Worm (Caenorhabditis elegans) whole organism, mixed stage, embryonic: ENCODE data around the gene M04C3.2.
A peak's percentile ranks its signal among the peaks of the same experiment; 100 is the strongest.

Experiments used
- M03D4.4 ChIP-seq: sonication (generic microtip); optimal IDR thresholded peaks from 2 replicates; lab custom pipeline; 2017; ENCODE audit warnings: mild to moderate bottlenecking, missing genetic modification characterization, missing compliant biosample characterization
- bed-3 ChIP-seq: fragments of 200-800 bp; sonication (Bioruptor generic); optimal IDR thresholded peaks from 3 replicates; lab custom pipeline; 2018; ENCODE audit warnings: mild to moderate bottlenecking, missing genetic modification characterization, moderate library complexity, missing compliant biosample characterization
- ceh-39 ChIP-seq: fragments of 150-350 bp; optimal IDR thresholded peaks from 2 replicates; lab custom pipeline; 2014; ENCODE audit warnings: missing biosample characterization, missing genetic modification characterization
- ceh-43 ChIP-seq: fragments of 200-800 bp; sonication (Bioruptor generic); optimal IDR thresholded peaks from 2 replicates; lab custom pipeline; 2018; ENCODE audit warnings: mild to moderate bottlenecking, missing genetic modification characterization, moderate library complexity, missing compliant biosample characterization
- ceh-83 ChIP-seq: fragments of 200-800 bp; sonication (Bioruptor generic); optimal IDR thresholded peaks from 2 replicates; lab custom pipeline; 2018; ENCODE audit warnings: mild to moderate bottlenecking, missing genetic modification characterization, missing compliant biosample characterization
- cnd-1 ChIP-seq: fragments of 200-800 bp; sonication (Bioruptor generic); optimal IDR thresholded peaks from 2 replicates; lab custom pipeline; 2018; ENCODE audit warnings: mild to moderate bottlenecking, missing genetic modification characterization, missing compliant biosample characterization
- drap-1 ChIP-seq: fragments of 200-800 bp; sonication (Bioruptor generic); optimal IDR thresholded peaks from 3 replicates; lab custom pipeline; 2018; ENCODE audit warnings: mild to moderate bottlenecking, missing genetic modification characterization, missing compliant biosample characterization
- elt-1 ChIP-seq: sonication (generic microtip); optimal IDR thresholded peaks from 2 replicates; lab custom pipeline; 2017; ENCODE audit warnings: missing genetic modification characterization, mild to moderate bottlenecking, missing compliant biosample characterization, antibody characterized with exemption, moderate library complexity, borderline replicate concordance; ENCODE audit not compliant: insufficient read depth
- elt-3 ChIP-seq: fragments of 150-350 bp; optimal IDR thresholded peaks from 2 replicates; lab custom pipeline; 2014; ENCODE audit warnings: missing biosample characterization, missing genetic modification characterization
- flh-1 ChIP-seq: fragments of 200-800 bp; sonication (Bioruptor generic); optimal IDR thresholded peaks from 2 replicates; lab custom pipeline; 2018; ENCODE audit warnings: mild to moderate bottlenecking, missing genetic modification characterization, moderate library complexity, missing compliant biosample characterization
- ham-2 ChIP-seq: fragments of 200-800 bp; sonication (Bioruptor generic); optimal IDR thresholded peaks from 2 replicates; lab custom pipeline; 2018; ENCODE audit warnings: mild to moderate bottlenecking, missing genetic modification characterization, missing compliant biosample characterization
- hlh-1 ChIP-seq: fragments of 150-350 bp; optimal IDR thresholded peaks from 2 replicates; lab custom pipeline; 2014; ENCODE audit warnings: missing biosample characterization, missing genetic modification reagents, missing genetic modification characterization
- lin-32 ChIP-seq: fragments of 200-800 bp; sonication (Bioruptor generic); optimal IDR thresholded peaks from 2 replicates; lab custom pipeline; 2018; ENCODE audit warnings: mild to moderate bottlenecking, missing genetic modification characterization, missing compliant biosample characterization
- lsy-2 ChIP-seq: fragments of 150-350 bp; optimal IDR thresholded peaks from 2 replicates; lab custom pipeline; 2014; ENCODE audit warnings: missing biosample characterization, missing genetic modification characterization
- mep-1 ChIP-seq: fragments of 150-350 bp; optimal IDR thresholded peaks from 2 replicates; lab custom pipeline; 2017; ENCODE audit warnings: missing biosample characterization, missing genetic modification reagents, missing genetic modification characterization, inconsistent platforms
- mls-2 ChIP-seq: sonication (generic microtip); optimal IDR thresholded peaks from 2 replicates; lab custom pipeline; 2016; ENCODE audit warnings: mild to moderate bottlenecking, missing genetic modification characterization, moderate library complexity, missing compliant biosample characterization
- nhr-12 ChIP-seq: fragments of 150-350 bp; optimal IDR thresholded peaks from 2 replicates; lab custom pipeline; 2014; ENCODE audit warnings: missing biosample characterization, missing genetic modification characterization
- nhr-2 ChIP-seq: fragments of 150-350 bp; optimal IDR thresholded peaks from 2 replicates; lab custom pipeline; 2014; ENCODE audit warnings: missing biosample characterization, missing genetic modification characterization
- nhr-237 ChIP-seq: fragments of 150-350 bp; optimal IDR thresholded peaks from 2 replicates; lab custom pipeline; 2014; ENCODE audit warnings: missing biosample characterization, missing genetic modification characterization
- nhr-28 ChIP-seq: fragments of 150-350 bp; optimal IDR thresholded peaks from 2 replicates; lab custom pipeline; 2014; ENCODE audit warnings: missing biosample characterization, missing genetic modification characterization
- nhr-76 ChIP-seq: sonication (generic microtip); optimal IDR thresholded peaks from 2 replicates; lab custom pipeline; 2017; ENCODE audit warnings: missing biosample characterization, missing genetic modification characterization
- pha-4 ChIP-seq: fragments of 150-350 bp; optimal IDR thresholded peaks from 2 replicates; lab custom pipeline; 2018; ENCODE audit warnings: missing biosample characterization, missing genetic modification reagents, missing genetic modification characterization
- sem-2 ChIP-seq: fragments of 200-800 bp; sonication (Bioruptor generic); optimal IDR thresholded peaks from 2 replicates; lab custom pipeline; 2018; ENCODE audit warnings: mild to moderate bottlenecking, missing genetic modification characterization, missing compliant biosample characterization
- snpc-4 ChIP-seq: fragments of 150-350 bp; optimal IDR thresholded peaks from 2 replicates; lab custom pipeline; 2014; ENCODE audit warnings: missing biosample characterization, missing genetic modification characterization
- sptf-1 ChIP-seq: sonication (generic microtip); optimal IDR thresholded peaks from 2 replicates; lab custom pipeline; 2017; ENCODE audit warnings: mild to moderate bottlenecking, missing genetic modification characterization, moderate library complexity, missing compliant biosample characterization
- tbx-8 ChIP-seq: fragments of 200-800 bp; sonication (Bioruptor generic); optimal IDR thresholded peaks from 2 replicates; lab custom pipeline; 2018; ENCODE audit warnings: mild to moderate bottlenecking, missing genetic modification characterization, moderate library complexity, missing compliant biosample characterization
- unc-120 ChIP-seq: sonication (generic microtip); optimal IDR thresholded peaks from 2 replicates; lab custom pipeline; 2017; ENCODE audit warnings: missing genetic modification characterization, missing compliant biosample characterization; ENCODE audit not compliant: poor library complexity, severe bottlenecking
- unc-39 ChIP-seq: fragments of 150-350 bp; optimal IDR thresholded peaks from 2 replicates; lab custom pipeline; 2014; ENCODE audit warnings: missing biosample characterization, missing genetic modification characterization
- unc-62 ChIP-seq: fragments of 150-350 bp; optimal IDR thresholded peaks from 2 replicates; lab custom pipeline; 2014; ENCODE audit warnings: missing biosample characterization, missing genetic modification reagents, missing genetic modification characterization
- zip-8 ChIP-seq: fragments of 150-350 bp; optimal IDR thresholded peaks from 2 replicates; lab custom pipeline; 2014; ENCODE audit warnings: missing biosample characterization, missing genetic modification characterization

M04C3.2 gene

ce11 chrV:19473842-19474514 lies 25.3 kb upstream of the M04C3.2 start, which contains the start of gene Y43F8B.10:
Gene Y43F8B.10 (plus strand): TSS chrV:19474464.
- TF ChIP-seq hlh-1 (tag; lab: Kevin White, UChicago) (peak; percentile 64), unc-120 (peak; percentile 29), zip-8 (tag; lab: Kevin White, UChicago) (no peak)

DNA sequence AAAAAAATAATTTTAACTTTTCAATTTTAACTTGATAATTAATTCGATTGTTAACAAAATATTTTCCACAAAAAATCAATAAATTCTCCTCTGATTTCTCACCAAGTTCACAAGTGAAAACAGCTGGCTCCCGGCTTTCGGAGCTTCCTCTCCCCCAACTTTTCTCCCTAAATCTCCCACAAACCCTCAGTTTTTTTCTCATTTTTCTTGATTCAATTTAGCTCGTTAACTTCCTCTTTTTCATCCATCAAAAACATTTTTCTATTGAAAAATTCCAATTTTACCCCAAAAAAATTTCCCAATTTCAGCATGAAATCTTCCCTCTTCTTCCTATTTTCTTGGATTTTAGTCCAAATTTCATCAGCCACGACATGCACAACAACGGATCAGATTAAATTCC lies 21.7 kb upstream of the M04C3.2 start, which contains the start of gene Y43F8B.11:
Y43F8B.11 (plus strand) TSS at position 301 of the 400 bp plus-strand sequence.
- TF ChIP-seq mls-2 (tag; lab: Kevin White, UChicago) (no peak), lsy-2 (tag; lab: Kevin White, UChicago) (no peak), elt-1 (tag; lab: Kevin White, UChicago) (no peak), ceh-83 (GFP tag; lab: Kevin White, UChicago) (no peak), sem-2 (GFP tag; lab: Kevin White, UChicago) (no peak), nhr-28 (tag; lab: Kevin White, UChicago) (no peak), bed-3 (GFP tag; lab: Kevin White, UChicago) (no peak), ceh-43 (no peak), pha-4 (tag; lab: Kevin White, UChicago) (no peak)

DNA sequence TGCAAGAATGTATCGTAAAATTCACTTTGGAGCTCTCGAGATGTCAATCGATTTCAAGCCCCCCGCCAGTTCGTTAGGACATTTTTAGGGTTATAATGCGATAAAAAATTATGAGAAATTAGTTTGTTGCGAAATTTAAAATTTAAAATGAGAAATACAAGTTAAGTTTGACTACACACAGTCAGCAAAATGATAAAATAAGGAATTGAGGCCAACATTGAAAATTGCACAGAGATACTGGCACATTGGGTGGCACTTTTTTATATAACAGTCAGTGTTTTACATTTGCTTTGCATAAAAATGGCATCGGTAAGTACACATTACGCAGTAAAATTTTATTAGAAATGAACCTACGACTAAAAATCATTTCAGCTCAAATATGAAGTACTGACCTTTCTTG lies 19.4 kb upstream of the M04C3.2 start, which contains the start of gene Y43F8B.12:
Y43F8B.12 (plus strand) TSS at position 301 of the 400 bp plus-strand sequence.
- TF ChIP-seq pha-4 (tag; lab: Kevin White, UChicago) (no peak), unc-62 (GFP tag; lab: Kevin White, UChicago) (no peak), ham-2 (GFP tag; lab: Kevin White, UChicago) (no peak), nhr-2 (tag; lab: Kevin White, UChicago) (no peak), flh-1 (GFP tag; lab: Kevin White, UChicago) (no peak), mep-1 (tag; lab: Kevin White, UChicago) (no peak), nhr-12 (tag; lab: Kevin White, UChicago) (no peak), ceh-39 (tag; lab: Kevin White, UChicago) (no peak), elt-1 (tag; lab: Kevin White, UChicago) (no peak), nhr-237 (no peak), sem-2 (GFP tag; lab: Kevin White, UChicago) (no peak), lin-32 (no peak), zip-8 (tag; lab: Kevin White, UChicago) (no peak), tbx-8 (GFP tag; lab: Kevin White, UChicago) (no peak), snpc-4 (no peak), drap-1 (GFP tag; lab: Kevin White, UChicago) (no peak)

ce11 chrV:19467574-19467973 lies 18.9 kb upstream of the M04C3.2 start, which contains the start of gene Y43F8B.23:
Gene Y43F8B.23 (minus strand): TSS chrV:19467648.
- TF ChIP-seq nhr-2 (tag; lab: Kevin White, UChicago) (no peak), ham-2 (GFP tag; lab: Kevin White, UChicago) (no peak), ceh-39 (tag; lab: Kevin White, UChicago) (no peak), unc-39 (tag; lab: Kevin White, UChicago) (no peak), elt-3 (tag; lab: Kevin White, UChicago) (no peak), M03D4.4 (tag; lab: Kevin White, UChicago) (no peak), cnd-1 (tag; lab: Kevin White, UChicago) (no peak), nhr-76 (tag; lab: Kevin White, UChicago) (no peak), ceh-43 (no peak)
- TF ChIP-seq, all 35 proteins: peak for 0

DNA sequence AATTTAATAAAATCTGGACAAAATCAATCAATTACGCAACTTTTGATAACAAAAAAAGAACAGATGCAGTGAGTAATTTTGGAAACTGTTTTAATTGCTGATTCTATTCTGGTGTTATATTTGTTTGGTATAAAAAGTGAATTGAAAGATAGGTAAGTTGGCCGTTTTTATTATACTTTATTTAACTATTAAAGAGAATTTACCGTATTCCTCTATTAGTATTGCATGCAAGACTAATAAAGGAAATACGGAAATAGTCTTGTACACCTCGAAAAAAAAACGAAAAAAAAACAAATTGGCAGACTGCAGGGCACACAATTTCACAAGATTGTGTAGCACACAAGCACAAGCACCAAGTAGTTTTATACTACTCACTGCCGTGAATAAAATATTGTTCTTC lies 13.9 kb upstream of the M04C3.2 start, which contains the start of gene Y43F8B.25:
Y43F8B.25 (plus strand) TSS at position 301 of the 400 bp plus-strand sequence.
- TF ChIP-seq sptf-1 (tag; lab: Kevin White, UChicago) (no peak), unc-120 (no peak), drap-1 (GFP tag; lab: Kevin White, UChicago) (no peak), nhr-12 (tag; lab: Kevin White, UChicago) (no peak), bed-3 (GFP tag; lab: Kevin White, UChicago) (no peak), elt-1 (tag; lab: Kevin White, UChicago) (no peak)
